Worm (Caenorhabditis elegans) whole organism, L3 larva: Measurements from ENCODE around the gene idpp-9.
A peak's percentile ranks its signal among the peaks of the same experiment; 100 is the strongest.

Experiments
- R02D3.7 ChIP-seq: fragments of 150-350 bp; optimal IDR thresholded peaks from 2 replicates; lab custom pipeline; 2014; ENCODE audit warnings: missing biosample characterization, missing genetic modification characterization
- ZK546.5 ChIP-seq: sonication (generic microtip); optimal IDR thresholded peaks from 2 replicates; lab custom pipeline; 2017; ENCODE audit warnings: missing biosample characterization, missing genetic modification characterization
- aly-2 ChIP-seq: fragments of 150-350 bp; optimal IDR thresholded peaks from 2 replicates; lab custom pipeline; 2014; ENCODE audit warnings: missing biosample characterization, missing genetic modification characterization
- ama-1 ChIP-seq: fragments of 150-350 bp; optimal IDR thresholded peaks from 2 replicates; lab custom pipeline; 2018
- ceh-16 ChIP-seq: sonication (generic microtip); optimal IDR thresholded peaks from 2 replicates; lab custom pipeline; 2017; ENCODE audit warnings: missing biosample characterization, missing genetic modification characterization
- ceh-28 ChIP-seq: fragments of 150-350 bp; optimal IDR thresholded peaks from 2 replicates; lab custom pipeline; 2014; ENCODE audit warnings: missing biosample characterization, missing genetic modification reagents, missing genetic modification characterization
- ceh-82 ChIP-seq: fragments of 150-350 bp; optimal IDR thresholded peaks from 2 replicates; lab custom pipeline; 2014; ENCODE audit warnings: missing biosample characterization, missing genetic modification characterization
- ceh-9 ChIP-seq: sonication (generic microtip); optimal IDR thresholded peaks from 2 replicates; lab custom pipeline; 2018; ENCODE audit warnings: missing biosample characterization, missing genetic modification characterization
- daf-12 ChIP-seq: fragments of 150-350 bp; optimal IDR thresholded peaks from 2 replicates; lab custom pipeline; 2014; ENCODE audit warnings: missing biosample characterization, missing genetic modification reagents, missing genetic modification characterization
- egl-27 ChIP-seq: sonication (generic microtip); optimal IDR thresholded peaks from 4 replicates; lab custom pipeline; 2017; ENCODE audit warnings: missing biosample characterization, missing genetic modification reagents, missing genetic modification characterization
- egl-5 ChIP-seq: fragments of 150-350 bp; optimal IDR thresholded peaks from 2 replicates; lab custom pipeline; 2017; ENCODE audit warnings: missing biosample characterization, missing genetic modification reagents, missing genetic modification characterization, inconsistent platforms
- elt-2 ChIP-seq: sonication (generic microtip); optimal IDR thresholded peaks from 2 replicates; lab custom pipeline; 2016; ENCODE audit warnings: missing genetic modification reagents, mild to moderate bottlenecking, missing genetic modification characterization, missing compliant biosample characterization
- eor-1 ChIP-seq, 2 experiments: fragments of 150-350 bp; optimal IDR thresholded peaks; 2 replicates each; lab custom pipeline; 2014 to 2018; ENCODE audit warnings: missing biosample characterization in 2 of 2, missing genetic modification characterization in 2 of 2
- fkh-2 ChIP-seq: fragments of 150-350 bp; optimal IDR thresholded peaks from 2 replicates; lab custom pipeline; 2014; ENCODE audit warnings: missing biosample characterization, missing genetic modification reagents, missing genetic modification characterization
- fos-1 ChIP-seq: fragments of 150-350 bp; optimal IDR thresholded peaks from 2 replicates; lab custom pipeline; 2014; ENCODE audit warnings: missing biosample characterization, missing genetic modification characterization
- hmg-11 ChIP-seq: sonication (generic microtip); optimal IDR thresholded peaks from 2 replicates; lab custom pipeline; 2016; ENCODE audit warnings: missing genetic modification characterization, missing compliant biosample characterization
- jun-1 ChIP-seq: fragments of 150-350 bp; optimal IDR thresholded peaks from 2 replicates; lab custom pipeline; 2014; ENCODE audit warnings: missing biosample characterization, missing genetic modification reagents, missing genetic modification characterization
- lin-15B ChIP-seq: fragments of 150-350 bp; optimal IDR thresholded peaks from 2 replicates; lab custom pipeline; 2014; ENCODE audit warnings: missing biosample characterization, missing genetic modification characterization
- lin-39 ChIP-seq: fragments of 150-350 bp; optimal IDR thresholded peaks from 2 replicates; lab custom pipeline; 2018; ENCODE audit warnings: missing biosample characterization, missing genetic modification reagents, missing genetic modification characterization
- lsy-12 ChIP-seq: sonication (generic microtip); optimal IDR thresholded peaks from 2 replicates; lab custom pipeline; 2016; ENCODE audit warnings: mild to moderate bottlenecking, missing genetic modification characterization, missing compliant biosample characterization
- mdl-1 ChIP-seq: fragments of 150-350 bp; optimal IDR thresholded peaks from 2 replicates; lab custom pipeline; 2014; ENCODE audit warnings: missing biosample characterization, missing genetic modification characterization
- nfya-1 ChIP-seq: sonication (generic microtip); optimal IDR thresholded peaks from 2 replicates; lab custom pipeline; 2017; ENCODE audit warnings: missing genetic modification characterization, mild to moderate bottlenecking, missing compliant biosample characterization, antibody characterized with exemption, moderate library complexity; ENCODE audit not compliant: insufficient read depth
- nhr-11 ChIP-seq: fragments of 150-350 bp; optimal IDR thresholded peaks from 2 replicates; lab custom pipeline; 2014; ENCODE audit warnings: missing biosample characterization, missing genetic modification characterization
- nhr-12 ChIP-seq: fragments of 150-350 bp; optimal IDR thresholded peaks from 2 replicates; lab custom pipeline; 2014; ENCODE audit warnings: missing biosample characterization, missing genetic modification characterization
- nhr-23 ChIP-seq: fragments of 150-350 bp; optimal IDR thresholded peaks from 2 replicates; lab custom pipeline; 2014; ENCODE audit warnings: missing biosample characterization, missing genetic modification reagents, missing genetic modification characterization
- nhr-237 ChIP-seq: fragments of 150-350 bp; optimal IDR thresholded peaks from 2 replicates; lab custom pipeline; 2014; ENCODE audit warnings: missing biosample characterization, missing genetic modification characterization
- nhr-43 ChIP-seq: sonication (generic microtip); optimal IDR thresholded peaks from 2 replicates; lab custom pipeline; 2016; ENCODE audit warnings: mild to moderate bottlenecking, missing genetic modification characterization, missing compliant biosample characterization; ENCODE audit not compliant: poor library complexity, severe bottlenecking
- nhr-67 ChIP-seq: fragments of 150-350 bp; optimal IDR thresholded peaks from 2 replicates; lab custom pipeline; 2014; ENCODE audit warnings: missing biosample characterization, missing genetic modification characterization
- nhr-76 ChIP-seq: fragments of 150-350 bp; sonication (generic microtip); optimal IDR thresholded peaks from 5 replicates; lab custom pipeline; 2014; ENCODE audit warnings: missing biosample characterization, missing genetic modification characterization
- pha-4 ChIP-seq: fragments of 150-350 bp; optimal IDR thresholded peaks from 2 replicates; lab custom pipeline; 2014; ENCODE audit warnings: missing biosample characterization, missing genetic modification reagents, missing genetic modification characterization
- pqm-1 ChIP-seq: fragments of 150-350 bp; optimal IDR thresholded peaks from 2 replicates; lab custom pipeline; 2017; ENCODE audit warnings: missing biosample characterization, missing genetic modification characterization, inconsistent platforms
- sea-2 ChIP-seq: fragments of 150-350 bp; sonication (generic microtip); optimal IDR thresholded peaks from 4 replicates; lab custom pipeline; 2014; ENCODE audit warnings: missing biosample characterization, missing genetic modification reagents, missing genetic modification characterization
- skn-1 ChIP-seq: fragments of 150-350 bp; optimal IDR thresholded peaks from 2 replicates; lab custom pipeline; 2014; ENCODE audit warnings: missing biosample characterization, missing genetic modification characterization
- unc-39 ChIP-seq: sonication (generic microtip); optimal IDR thresholded peaks from 4 replicates; lab custom pipeline; 2017; ENCODE audit warnings: missing biosample characterization, missing genetic modification characterization
- zag-1 ChIP-seq: fragments of 150-350 bp; optimal IDR thresholded peaks from 2 replicates; lab custom pipeline; 2014; ENCODE audit warnings: missing biosample characterization, missing genetic modification characterization

Gene idpp-9

ce11 chrX:3949026-3949425, 33.4 kb upstream of the idpp-9 start:
- TF ChIP-seq elt-2 (tag; lab: Kevin White, UChicago) (peak; percentile 78), zag-1 (tag; lab: Kevin White, UChicago) (no peak), ceh-28 (tag; lab: Kevin White, UChicago) (peak; percentile 4), skn-1 (tag; lab: Kevin White, UChicago) (peak; percentile 28), pqm-1 (tag; lab: Kevin White, UChicago) (peak; percentile 68), aly-2 (tag; lab: Kevin White, UChicago) (no peak), sea-2 (no peak), mdl-1 (tag; lab: Kevin White, UChicago) (no peak), pha-4 (tag; lab: Kevin White, UChicago) (no peak), lin-39 (no peak)

- TF ChIP-seq nfya-1 (tag; lab: Kevin White, UChicago) (peak; percentile 74), ama-1 (lab: Kevin White, UChicago) (peak; percentile 19), fos-1 (no peak), elt-2 (tag; lab: Kevin White, UChicago) (peak; percentile 41), fkh-2 (tag; lab: Kevin White, UChicago) (no peak), pha-4 (tag; lab: Kevin White, UChicago) (peak; percentile 66), hmg-11 (peak; percentile 81), ceh-82 (tag; lab: Kevin White, UChicago) (no peak), aly-2 (tag; lab: Kevin White, UChicago) (no peak), lin-39 (peak; percentile 84), unc-39 (no peak)
- TF ChIP-seq, all 47 proteins: peak for 6
Observed at ce11 chrX:3945681-3946080, 30.0 kb upstream of the idpp-9 start.

- TF ChIP-seq nhr-237 (tag; lab: Kevin White, UChicago) (no peak), ama-1 (lab: Kevin White, UChicago) (no peak), nfya-1 (tag; lab: Kevin White, UChicago) (peak; percentile 24), lin-15B (tag; lab: Kevin White, UChicago) (no peak), ZK546.5 (tag; lab: Kevin White, UChicago) (no peak), nhr-43 (tag; lab: Kevin White, UChicago) (no peak)
Observed at ce11 chrX:3944961-3945587, 29.4 kb upstream of the idpp-9 start.

- no peak for TF ChIP-seq lsy-12
- no peak for TF ChIP-seq ceh-16 (tag; lab: Kevin White, UChicago)
- TF ChIP-seq pha-4 (tag; lab: Kevin White, UChicago), result peak; percentile 21
- no peak for TF ChIP-seq egl-5 (tag; lab: Kevin White, UChicago)
- no peak for TF ChIP-seq ceh-28 (tag; lab: Kevin White, UChicago)
- TF ChIP-seq nhr-67 (tag; lab: Kevin White, UChicago), result no peak
- no peak for TF ChIP-seq eor-1 (tag; optimal IDR thresholded peaks at IDR 0.05; lab: Kevin White, UChicago)
- peak; percentile 66 for TF ChIP-seq pqm-1 (tag; lab: Kevin White, UChicago)
- peak; percentile 67 for TF ChIP-seq jun-1 (tag; lab: Kevin White, UChicago)
- TF ChIP-seq elt-2 (tag; lab: Kevin White, UChicago), result peak; percentile 90
Observed at ce11 chrX:3944073-3944472, 28.4 kb upstream of the idpp-9 start.

ce11 chrX:3943213-3943612, 27.6 kb upstream of the idpp-9 start, which contains the start of gene ptp-4A2:
TSS of gene ptp-4A2 (minus strand) at chrX:3943313.
- TF ChIP-seq lin-15B (tag; lab: Kevin White, UChicago) (no peak), R02D3.7 (tag; lab: Kevin White, UChicago) (no peak), nhr-43 (tag; lab: Kevin White, UChicago) (no peak), nhr-23 (no peak), nhr-12 (tag; lab: Kevin White, UChicago) (no peak), eor-1 (tag; optimal IDR thresholded peaks at IDR 0.05; lab: Kevin White, UChicago) (no peak), sea-2 (no peak), daf-12 (tag; lab: Kevin White, UChicago) (no peak), ceh-82 (tag; lab: Kevin White, UChicago) (no peak), pha-4 (tag; lab: Kevin White, UChicago) (no peak), egl-27 (tag; lab: Kevin White, UChicago) (no peak), unc-39 (no peak), ceh-9 (no peak), nhr-11 (tag; lab: Kevin White, UChicago) (no peak), skn-1 (tag; lab: Kevin White, UChicago) (no peak), nhr-76 (tag; lab: Kevin White, UChicago) (no peak), fkh-2 (tag; lab: Kevin White, UChicago) (no peak), nhr-67 (tag; lab: Kevin White, UChicago) (no peak), ama-1 (lab: Kevin White, UChicago) (no peak)
